Fruit fly (Drosophila melanogaster): Measurements from ENCODE around the gene CG4022.

dm6 chr3L:9435315-9435714, 24.7 kb upstream of the CG4022 start, which contains the start of gene CG42526:
- TF ChIP-seq h (optimal IDR thresholded peaks at IDR 0.05) (no peak), Sin3A (optimal IDR thresholded peaks at IDR 0.05) (no peak), insv (optimal IDR thresholded peaks at IDR 0.05) (no peak)

Measured in Kc167 (cell line).